Fruit fly (Drosophila melanogaster) whole organism, embryonic: ENCODE data around the gene Ptp4E.

Source experiments
- B-H2 ChIP-seq: fragments of 200-800 bp; sonication (Bioruptor generic); optimal IDR thresholded peaks from 2 replicates; lab custom pipeline; 2018; ENCODE audit warnings: missing biosample characterization, mild to moderate bottlenecking, missing genetic modification characterization
- Blimp-1 ChIP-seq: fragments of 200-800 bp; sonication (Bioruptor generic); optimal IDR thresholded peaks from 3 replicates; lab custom pipeline; 2018; ENCODE audit warnings: missing biosample characterization, missing genetic modification characterization, mild to moderate bottlenecking, moderate library complexity, missing genetic modification reagents
- CG1024 ChIP-seq: fragments of 200-800 bp; sonication (Bioruptor generic); IDR thresholded peaks from 2 replicates; pipeline ENCODE4 v1.3.6; 2022; ENCODE audit warnings: missing biosample characterization, missing genetic modification characterization
- CG10654 ChIP-seq: fragments of 200-800 bp; sonication (Bioruptor generic); optimal IDR thresholded peaks from 2 replicates; lab custom pipeline; 2016; ENCODE audit warnings: missing biosample characterization, missing genetic modification characterization
- CG10959 ChIP-seq: fragments of 200-800 bp; sonication (Bioruptor generic); IDR thresholded peaks from 2 replicates; pipeline ENCODE4 v1.3.6; 2022; ENCODE audit warnings: missing biosample characterization, missing genetic modification characterization
- CG11247 ChIP-seq: fragments of 200-800 bp; sonication (Bioruptor generic); IDR thresholded peaks from 2 replicates; pipeline ENCODE4 v1.3.6; 2022; ENCODE audit warnings: missing biosample characterization, missing genetic modification characterization
- CG11456 ChIP-seq: fragments of 200-800 bp; sonication (Bioruptor generic); IDR thresholded peaks from 3 replicates; pipeline ENCODE4 v1.3.6; 2022; ENCODE audit warnings: missing biosample characterization, missing genetic modification characterization
- CG12219 ChIP-seq: fragments of 200-800 bp; sonication (Bioruptor generic); optimal IDR thresholded peaks from 3 replicates; lab custom pipeline; 2018; ENCODE audit warnings: missing biosample characterization, mild to moderate bottlenecking, missing genetic modification characterization
- CG12236 ChIP-seq: fragments of 200-800 bp; sonication (Bioruptor generic); optimal IDR thresholded peaks from 2 replicates; lab custom pipeline; 2016; ENCODE audit warnings: missing biosample characterization, missing genetic modification characterization
- CG14710 ChIP-seq: fragments of 200-800 bp; sonication (Bioruptor generic); optimal IDR thresholded peaks from 3 replicates; lab custom pipeline; 2019; ENCODE audit warnings: missing biosample characterization, mild to moderate bottlenecking, missing genetic modification characterization, moderate library complexity
- CG1529 ChIP-seq: fragments of 200-800 bp; sonication (Bioruptor generic); optimal IDR thresholded peaks from 3 replicates; lab custom pipeline; 2018; ENCODE audit warnings: missing biosample characterization, missing genetic modification characterization
- CG17385 ChIP-seq: fragments of 200-800 bp; sonication (Bioruptor generic); optimal IDR thresholded peaks from 3 replicates; lab custom pipeline; 2018; ENCODE audit warnings: missing biosample characterization, mild to moderate bottlenecking, missing genetic modification characterization
- CG1792 ChIP-seq: fragments of 200-800 bp; sonication (Bioruptor generic); optimal IDR thresholded peaks from 2 replicates; lab custom pipeline; 2016; ENCODE audit warnings: missing biosample characterization, missing genetic modification characterization
- CG2120 ChIP-seq: fragments of 200-800 bp; sonication (Bioruptor generic); optimal IDR thresholded peaks from 3 replicates; lab custom pipeline; 2016; ENCODE audit warnings: missing biosample characterization, missing genetic modification characterization
- CG2678 ChIP-seq: fragments of 200-800 bp; sonication (Bioruptor generic); optimal IDR thresholded peaks from 3 replicates; lab custom pipeline; 2019; ENCODE audit warnings: missing biosample characterization, mild to moderate bottlenecking, missing genetic modification characterization, moderate library complexity
- CG2889 ChIP-seq: fragments of 200-800 bp; sonication (Bioruptor generic); IDR thresholded peaks from 3 replicates; pipeline ENCODE4 v1.3.6; 2022; ENCODE audit warnings: missing biosample characterization, missing genetic modification characterization
- CG42726 ChIP-seq: fragments of 200-800 bp; sonication (Bioruptor generic); IDR thresholded peaks from 2 replicates; pipeline ENCODE4 v1.3.6; 2022; ENCODE audit warnings: missing biosample characterization, missing genetic modification characterization; ENCODE audit not compliant: partially characterized antibody
- CG4282 ChIP-seq: fragments of 200-800 bp; sonication (Bioruptor generic); optimal IDR thresholded peaks from 2 replicates; lab custom pipeline; 2016; ENCODE audit warnings: missing biosample characterization, missing genetic modification characterization
- CG43689 ChIP-seq: fragments of 200-800 bp; sonication (Bioruptor generic); IDR thresholded peaks from 2 replicates; pipeline ENCODE4 v1.3.6; 2022; ENCODE audit warnings: missing biosample characterization, missing genetic modification characterization
- CG4404 ChIP-seq: fragments of 200-800 bp; sonication (Bioruptor generic); IDR thresholded peaks from 2 replicates; pipeline ENCODE4 v1.3.6; 2022; ENCODE audit warnings: missing biosample characterization, missing genetic modification characterization
- CG4820 ChIP-seq: fragments of 200-800 bp; sonication (Bioruptor generic); optimal IDR thresholded peaks from 3 replicates; lab custom pipeline; 2016; ENCODE audit warnings: missing biosample characterization, missing genetic modification characterization
- CG6689 ChIP-seq: fragments of 200-800 bp; sonication (Bioruptor generic); IDR thresholded peaks from 2 replicates; pipeline ENCODE4 v1.3.6; 2022; ENCODE audit warnings: missing biosample characterization, missing genetic modification characterization
- CG6791 ChIP-seq: fragments of 200-800 bp; sonication (Bioruptor generic); IDR thresholded peaks from 3 replicates; pipeline ENCODE4 v1.3.6; 2022; ENCODE audit warnings: missing biosample characterization, missing genetic modification characterization; ENCODE audit not compliant: partially characterized antibody
- CHES-1-like ChIP-seq: fragments of 200-800 bp; sonication (Bioruptor generic); optimal IDR thresholded peaks from 2 replicates; lab custom pipeline; 2016; ENCODE audit warnings: missing biosample characterization, missing genetic modification characterization
- D19B ChIP-seq: fragments of 200-800 bp; sonication (Bioruptor generic); optimal IDR thresholded peaks from 2 replicates; lab custom pipeline; 2017; ENCODE audit warnings: missing biosample characterization, mild to moderate bottlenecking, missing genetic modification characterization
- Dbx ChIP-seq: fragments of 200-800 bp; sonication (Bioruptor generic); IDR thresholded peaks from 3 replicates; pipeline ENCODE4 v1.3.6; 2022; ENCODE audit warnings: missing biosample characterization, missing genetic modification characterization
- Dip3 ChIP-seq: fragments of 200-800 bp; sonication (Bioruptor generic); optimal IDR thresholded peaks from 3 replicates; lab custom pipeline; 2016; ENCODE audit warnings: missing biosample characterization, missing genetic modification characterization
- Dp ChIP-seq: fragments of 200-800 bp; sonication (Bioruptor generic); optimal IDR thresholded peaks from 2 replicates; lab custom pipeline; 2018; ENCODE audit warnings: missing biosample characterization, mild to moderate bottlenecking, missing genetic modification characterization, moderate library complexity
- Elba2 ChIP-seq: fragments of 200-800 bp; sonication (Bioruptor generic); optimal IDR thresholded peaks from 3 replicates; lab custom pipeline; 2016; ENCODE audit warnings: missing biosample characterization, missing genetic modification characterization
- Gug ChIP-seq: fragments of 200-800 bp; sonication (Bioruptor generic); IDR thresholded peaks from 4 replicates; pipeline ENCODE4 v1.3.6; 2022; ENCODE audit warnings: missing biosample characterization, missing genetic modification characterization
- H2.0 ChIP-seq: fragments of 200-800 bp; sonication (Bioruptor generic); IDR thresholded peaks from 2 replicates; pipeline ENCODE4 v1.3.6; 2022; ENCODE audit warnings: missing biosample characterization, missing genetic modification characterization
- Jarid2 ChIP-seq: fragments of 200-800 bp; sonication (Bioruptor generic); optimal IDR thresholded peaks from 3 replicates; lab custom pipeline; 2017; ENCODE audit warnings: mild to moderate bottlenecking, missing biosample characterization, missing genetic modification reagents, missing genetic modification characterization
- Side ChIP-seq: fragments of 200-800 bp; sonication (Bioruptor generic); optimal IDR thresholded peaks from 2 replicates; lab custom pipeline; 2016; ENCODE audit warnings: missing biosample characterization, missing genetic modification characterization
- Xrp1 ChIP-seq: fragments of 200-800 bp; sonication (Bioruptor generic); IDR thresholded peaks from 2 replicates; pipeline ENCODE4 v1.3.6; 2022; ENCODE audit warnings: missing biosample characterization, missing genetic modification characterization
- croc ChIP-seq: fragments of 200-800 bp; sonication (Bioruptor generic); conservative IDR thresholded peaks from 3 replicates; pipeline ENCODE4 v1.3.6; 2022; ENCODE audit warnings: missing biosample characterization, missing genetic modification characterization
- emc ChIP-seq: fragments of 200-800 bp; sonication (Bioruptor generic); optimal IDR thresholded peaks from 2 replicates; lab custom pipeline; 2016; ENCODE audit warnings: missing biosample characterization, missing genetic modification characterization
- ems ChIP-seq: fragments of 200-800 bp; sonication (Bioruptor generic); optimal IDR thresholded peaks from 3 replicates; lab custom pipeline; 2016; ENCODE audit warnings: missing biosample characterization, missing genetic modification characterization
- gcm ChIP-seq: fragments of 200-800 bp; sonication (Bioruptor generic); optimal IDR thresholded peaks from 2 replicates; lab custom pipeline; 2019; ENCODE audit warnings: missing biosample characterization, mild to moderate bottlenecking, missing genetic modification characterization, moderate library complexity
- gcm2 ChIP-seq: fragments of 200-800 bp; sonication (Bioruptor generic); optimal IDR thresholded peaks from 2 replicates; lab custom pipeline; 2016; ENCODE audit warnings: missing biosample characterization, missing genetic modification characterization
- kay ChIP-seq: fragments of 200-800 bp; sonication (Bioruptor generic); optimal IDR thresholded peaks from 2 replicates; lab custom pipeline; 2016; ENCODE audit warnings: missing biosample characterization, missing genetic modification characterization
- peb ChIP-seq: fragments of 200-800 bp; sonication (Bioruptor generic); IDR thresholded peaks from 2 replicates; pipeline ENCODE4 v1.3.6; 2022; ENCODE audit warnings: missing biosample characterization, missing genetic modification characterization
- pfk ChIP-seq: fragments of 200-800 bp; sonication (Bioruptor generic); optimal IDR thresholded peaks from 2 replicates; lab custom pipeline; 2018; ENCODE audit warnings: missing biosample characterization, mild to moderate bottlenecking, missing genetic modification characterization, moderate library complexity
- run ChIP-seq: fragments of 200-800 bp; sonication (Bioruptor generic); optimal IDR thresholded peaks from 3 replicates; lab custom pipeline; 2018; ENCODE audit warnings: missing biosample characterization, mild to moderate bottlenecking, missing genetic modification characterization
- sim ChIP-seq: fragments of 200-800 bp; sonication (Bioruptor generic); IDR thresholded peaks from 2 replicates; pipeline ENCODE4 v1.3.6; 2022; ENCODE audit warnings: missing biosample characterization, missing genetic modification characterization
- sima ChIP-seq: fragments of 200-800 bp; sonication (Bioruptor generic); optimal IDR thresholded peaks from 2 replicates; lab custom pipeline; 2016; ENCODE audit warnings: missing biosample characterization, missing genetic modification characterization
- sr ChIP-seq: fragments of 200-800 bp; sonication (Bioruptor generic); IDR thresholded peaks from 3 replicates; pipeline ENCODE4 v1.3.6; 2022; ENCODE audit warnings: missing biosample characterization, missing genetic modification characterization
- stwl ChIP-seq: fragments of 200-800 bp; sonication (Bioruptor generic); optimal IDR thresholded peaks from 3 replicates; lab custom pipeline; 2018; ENCODE audit warnings: missing biosample characterization, mild to moderate bottlenecking, missing genetic modification characterization, moderate library complexity
- tio ChIP-seq: fragments of 200-800 bp; sonication (Bioruptor generic); optimal IDR thresholded peaks from 2 replicates; lab custom pipeline; 2017; ENCODE audit warnings: missing biosample characterization, missing genetic modification characterization, inconsistent platforms
- twi ChIP-seq: fragments of 200-800 bp; optimal IDR thresholded peaks from 2 replicates; lab custom pipeline; 2019; ENCODE audit warnings: missing biosample characterization, mild to moderate bottlenecking, missing genetic modification characterization, moderate library complexity
- unpg ChIP-seq: fragments of 200-800 bp; sonication (Bioruptor generic); optimal IDR thresholded peaks from 3 replicates; lab custom pipeline; 2018; ENCODE audit warnings: missing biosample characterization, mild to moderate bottlenecking, missing genetic modification characterization, moderate library complexity

Gene Ptp4E

dm6 chrX:4930100-4931010, 8.6 kb upstream of the Ptp4E start (continued):
- TF ChIP-seq unpg (GFP tag; lab: Kevin White, UChicago) (peak; percentile 46), CG11456 (GFP tag; lab: Robert Waterston, UW) (no peak), CG2120 (GFP tag; lab: Kevin White, UChicago) (peak; percentile 68), CG12219 (no peak), croc (GFP tag; lab: Robert Waterston, UW) (no peak), run (no peak), CG2889 (GFP tag; lab: Robert Waterston, UW) (no peak), gcm (GFP tag; lab: Kevin White, UChicago) (peak; percentile 5), kay (GFP tag; lab: Kevin White, UChicago) (no peak), gcm2 (GFP tag; lab: Kevin White, UChicago) (no peak), peb (GFP tag; lab: Robert Waterston, UW) (no peak), CG42726 (GFP tag; lab: Robert Waterston, UW) (no peak), Elba2 (no peak), pfk (GFP tag; lab: Kevin White, UChicago) (no peak), CG1792 (GFP tag; lab: Kevin White, UChicago) (no peak), sima (no peak), CG6791 (GFP tag; lab: Robert Waterston, UW) (no peak), tio (GFP tag; lab: Kevin White, UChicago) (no peak), CG12236 (no peak), H2.0 (GFP tag; lab: Robert Waterston, UW) (no peak), CG10959 (no peak), Blimp-1 (GFP tag; lab: Kevin White, UChicago) (peak; percentile 11), Xrp1 (GFP tag; lab: Robert Waterston, UW) (no peak), Side (GFP tag; lab: Kevin White, UChicago) (peak; percentile 26), Dip3 (GFP tag; lab: Kevin White, UChicago) (peak; percentile 31), CG4282 (peak; percentile 39), CHES-1-like (GFP tag; lab: Kevin White, UChicago) (peak; percentile 51), CG43689 (GFP tag; lab: Robert Waterston, UW) (no peak), Dp (GFP tag; lab: Kevin White, UChicago) (peak; percentile 70), D19B (GFP tag; lab: Kevin White, UChicago) (no peak), CG1529 (GFP tag; lab: Kevin White, UChicago) (no peak), stwl (tag; lab: Kevin White, UChicago) (peak; percentile 76), CG4404 (no peak), CG14710 (tag; lab: Kevin White, UChicago) (peak; percentile 33), Jarid2 (GFP tag; lab: Kevin White, UChicago) (no peak), CG17385 (GFP tag; lab: Kevin White, UChicago) (peak; percentile 91), CG4820 (GFP tag; lab: Kevin White, UChicago) (peak; percentile 27), sim (no peak), CG1024 (GFP tag; lab: Robert Waterston, UW) (no peak), CG2678 (tag; lab: Kevin White, UChicago) (peak; percentile 44), Gug (GFP tag; lab: Robert Waterston, UW) (no peak), CG10654 (GFP tag; lab: Kevin White, UChicago) (peak; percentile 29), sr (GFP tag; lab: Robert Waterston, UW) (no peak), B-H2 (GFP tag; lab: Kevin White, UChicago) (peak; percentile 31), twi (tag; lab: Kevin White, UChicago) (no peak), CG11247 (GFP tag; lab: Robert Waterston, UW) (no peak), emc (GFP tag; lab: Kevin White, UChicago) (no peak), Dbx (GFP tag; lab: Robert Waterston, UW) (no peak), CG6689 (GFP tag; lab: Robert Waterston, UW) (no peak), ems (peak; percentile 55)
